Fruit fly (Drosophila melanogaster) whole organism, wandering third instar larva: ENCODE results near the gene CG32459.

Experiments used
- Abd-B ChIP-seq: fragments of >200 bp; optimal IDR thresholded peaks from 2 replicates; lab custom pipeline; 2017; ENCODE audit warnings: missing biosample characterization, missing genetic modification characterization
- Dif ChIP-seq: fragments of 200-275, 200-300 bp; sonication (Bioruptor generic); optimal IDR thresholded peaks from 2 replicates; lab custom pipeline; 2018; ENCODE audit warnings: missing biosample characterization, missing genetic modification characterization; ENCODE audit not compliant: partially characterized antibody
- GATAd ChIP-seq: sonication (Bioruptor generic); optimal IDR thresholded peaks from 2 replicates; lab custom pipeline; 2016; ENCODE audit warnings: missing biosample characterization, missing genetic modification characterization
- Mio ChIP-seq: sonication (Bioruptor generic); optimal IDR thresholded peaks from 2 replicates; lab custom pipeline; 2016; ENCODE audit warnings: missing biosample characterization, missing genetic modification characterization
- pan ChIP-seq: fragments of >200 bp; optimal IDR thresholded peaks from 2 replicates; lab custom pipeline; 2017
- psq ChIP-seq: fragments of 200-800 bp; sonication (Bioruptor generic); optimal IDR thresholded peaks from 3 replicates; lab custom pipeline; 2017; ENCODE audit warnings: missing biosample characterization, mild to moderate bottlenecking, missing genetic modification characterization, moderate library complexity

DNA sequence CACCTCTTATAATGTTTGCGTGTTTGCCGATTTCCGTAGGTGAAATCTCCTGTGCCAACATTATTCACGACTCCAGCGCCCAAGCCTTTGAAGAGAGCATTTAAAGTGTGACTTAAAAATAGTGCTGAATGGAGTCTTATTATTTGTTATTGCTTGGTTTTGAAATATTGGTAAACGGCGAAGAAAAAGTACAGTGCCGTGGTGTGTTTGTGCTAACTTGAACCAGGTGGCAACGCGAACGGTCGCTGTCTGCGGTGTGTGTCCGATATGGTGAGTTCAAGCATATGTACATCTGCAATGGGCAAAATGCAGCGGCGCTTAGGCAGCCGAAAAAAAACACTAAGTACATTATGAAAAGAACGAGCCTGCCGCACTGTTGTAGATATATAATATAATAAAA, 22.1 kb upstream of the CG32459 start:
- no peak for TF ChIP-seq Abd-B (GFP tag; lab: Kevin White, UChicago)
- TF ChIP-seq pan (lab: Kevin White, UChicago), result no peak
- TF ChIP-seq GATAd (GFP tag; lab: Kevin White, UChicago), result no peak
- TF ChIP-seq Mio (GFP tag; lab: Kevin White, UChicago), result no peak
- no peak for TF ChIP-seq psq (GFP tag; lab: Kevin White, UChicago)
- no peak for TF ChIP-seq Dif
